Worm (Caenorhabditis elegans) whole organism, dauer: ENCODE measurements around the gene C08B6.11.

Source experiments
- unc-62 ChIP-seq: sonication (generic microtip); optimal IDR thresholded peaks from 2 replicates; lab custom pipeline; 2017; ENCODE audit warnings: missing biosample characterization, missing genetic modification reagents, missing genetic modification characterization

Gene C08B6.11

ce11 chrV:10090461-10090860 lies 16.9 kb upstream of the C08B6.11 start, which contains the start of gene R04B5.7:
TSS of gene R04B5.7 (minus strand) at chrV:10090561.
- no peak for TF ChIP-seq unc-62 (GFP tag; lab: Kevin White, UChicago)

DNA sequence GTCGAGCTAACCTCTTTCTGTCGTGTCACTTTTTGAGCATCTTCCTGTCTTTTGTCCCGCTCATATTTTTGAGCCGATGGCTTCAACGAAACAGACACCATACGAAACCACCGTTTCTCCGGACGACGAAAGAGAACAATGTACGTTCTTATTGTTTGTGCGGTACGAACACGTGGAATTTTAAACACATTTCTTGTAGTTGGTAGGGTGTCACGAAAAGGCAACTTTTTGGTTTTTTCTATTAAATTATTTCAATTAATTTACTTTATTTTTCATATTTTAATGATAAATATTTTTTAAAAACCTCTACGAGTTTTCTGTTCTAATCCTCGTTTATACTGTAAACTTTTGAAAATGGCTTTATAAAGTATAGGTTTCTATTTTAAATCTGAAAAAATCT lies 16.3 kb upstream of the C08B6.11 start, which contains the start of gene R04B5.11:
TSS of gene R04B5.11 (minus strand) at position 101 of the 400 bp plus-strand sequence.
- no peak for TF ChIP-seq unc-62 (GFP tag; lab: Kevin White, UChicago)

- no peak for TF ChIP-seq unc-62 (GFP tag; lab: Kevin White, UChicago)
Observed at ce11 chrV:10094374-10094773, 13.0 kb upstream of the C08B6.11 start, which contains the start of gene srd-49. TSS of gene srd-49 (plus strand) at chrV:10094674.

ce11 chrV:10096932-10097331 lies 10.5 kb upstream of the C08B6.11 start:
- TF ChIP-seq unc-62 (GFP tag; lab: Kevin White, UChicago), result no peak

- no peak for TF ChIP-seq unc-62 (GFP tag; lab: Kevin White, UChicago)
Observed at ce11 chrV:10098429-10098828, 9.0 kb upstream of the C08B6.11 start, which contains the start of gene ugt-47. TSS of gene ugt-47 (minus strand) at chrV:10098597.

ce11 chrV:10101916-10102315 lies 5.5 kb upstream of the C08B6.11 start, which contains the start of gene C08B6.14:
TSS of gene C08B6.14 (minus strand) at chrV:10102016.
- TF ChIP-seq unc-62 (GFP tag; lab: Kevin White, UChicago), result no peak

DNA sequence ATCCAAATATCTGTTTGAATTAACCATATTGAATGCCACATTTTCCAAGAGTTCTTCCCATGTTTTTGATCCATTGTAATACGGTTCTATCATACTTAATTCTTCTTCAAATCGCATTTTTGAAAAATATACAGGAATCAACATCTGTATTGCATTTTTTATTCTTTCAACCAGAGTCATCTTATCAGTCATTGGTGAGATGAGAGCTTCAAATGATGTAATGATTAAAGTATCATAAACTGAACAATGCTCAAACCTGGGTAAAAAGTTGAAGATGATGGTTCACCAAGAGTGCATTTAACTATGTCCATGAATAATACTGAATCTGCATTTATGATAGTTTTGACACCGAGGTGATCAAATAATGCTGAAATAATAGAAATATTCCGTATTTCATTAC lies 3.6 kb upstream of the C08B6.11 start:
- TF ChIP-seq unc-62 (GFP tag; lab: Kevin White, UChicago), result no peak

ce11 chrV:10104785-10105310 lies 2.6 kb upstream of the C08B6.11 start, which contains the start of gene ugt-17:
TSS of gene ugt-17 (minus strand) at chrV:10104964.
- no peak for TF ChIP-seq unc-62 (GFP tag; lab: Kevin White, UChicago)

DNA sequence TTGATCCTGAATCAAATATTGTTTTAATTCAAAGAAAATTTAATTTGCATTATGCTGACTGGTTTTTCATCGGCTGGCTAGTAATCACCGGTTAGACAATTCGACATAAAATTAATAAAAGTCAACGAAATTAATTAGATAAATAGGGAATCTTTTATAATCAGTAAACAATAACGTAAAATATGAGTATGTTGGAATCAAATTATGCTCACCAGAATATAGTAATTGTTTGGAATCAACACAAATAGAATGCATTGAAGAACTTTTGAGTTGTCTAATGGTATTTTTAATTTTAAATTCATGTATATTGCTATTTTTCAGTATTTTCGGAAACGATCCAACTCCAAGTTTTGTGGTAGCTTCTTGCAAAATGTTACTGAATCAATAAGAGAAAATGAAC lies 2.0 kb upstream of the C08B6.11 start, which contains the start of gene C08B6.2:
TSS of gene C08B6.2 (plus strand) at position 301 of the 400 bp plus-strand sequence.
- no peak for TF ChIP-seq unc-62 (GFP tag; lab: Kevin White, UChicago)

- no peak for TF ChIP-seq unc-62 (GFP tag; lab: Kevin White, UChicago)
Observed at ce11 chrV:10111129-10111528, 3.7 kb downstream of the C08B6.11 start.

ce11 chrV:10112187-10112586 lies 4.8 kb downstream of the C08B6.11 start, which contains the start of gene C08B6.3:
TSS of gene C08B6.3 (minus strand) at chrV:10112287.
- TF ChIP-seq unc-62 (GFP tag; lab: Kevin White, UChicago), result no peak

ce11 chrV:10114329-10114728 lies 6.9 kb downstream of the C08B6.11 start, which contains the start of gene cht-5:
TSS of gene cht-5 (plus strand) at chrV:10114629.
- no peak for TF ChIP-seq unc-62 (GFP tag; lab: Kevin White, UChicago)

DNA sequence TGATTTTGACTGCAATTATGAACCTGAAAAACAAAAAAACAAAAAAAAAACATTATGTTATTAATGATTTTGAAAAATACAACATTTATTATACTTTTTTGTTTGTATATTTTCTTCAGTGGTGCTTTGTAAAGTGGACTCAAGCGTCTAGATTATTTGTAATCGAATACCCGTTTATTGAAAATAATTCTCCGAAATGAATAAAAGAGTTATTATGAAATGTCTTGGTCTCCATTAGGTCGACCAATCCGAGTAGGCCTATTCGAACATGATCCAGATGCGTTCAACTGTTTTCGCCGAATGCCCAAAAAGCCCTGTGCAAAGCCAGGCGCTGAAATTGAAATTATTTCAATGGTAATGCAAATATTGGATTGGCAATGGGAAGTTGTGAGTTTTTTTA lies 10.1 kb downstream of the C08B6.11 start, which contains the start of gene C08B6.5:
TSS of gene C08B6.5 (plus strand) at position 301 of the 400 bp plus-strand sequence.
- TF ChIP-seq unc-62 (GFP tag; lab: Kevin White, UChicago), result no peak

DNA sequence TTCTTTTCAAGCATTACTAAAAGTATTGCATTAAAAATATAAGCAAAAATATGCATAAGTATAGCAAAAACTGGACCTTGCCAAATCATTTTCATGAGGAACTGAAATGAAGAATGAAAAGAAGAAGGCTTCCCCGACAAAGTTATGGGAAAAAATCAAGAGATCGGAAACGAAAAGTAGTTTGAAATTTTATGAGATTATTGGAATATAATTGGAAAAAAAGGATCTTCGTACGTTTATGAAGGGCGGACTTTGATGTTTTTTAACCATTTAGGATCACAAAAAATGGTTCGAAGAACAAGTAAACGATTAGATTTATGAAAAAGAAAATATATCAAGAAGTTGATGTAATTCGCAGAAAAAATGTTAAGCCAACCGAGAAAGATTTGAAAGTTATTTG lies 13.5 kb downstream of the C08B6.11 start, which contains the start of gene srxa-18:
TSS of gene srxa-18 (minus strand) at position 100 of the 400 bp plus-strand sequence.
- TF ChIP-seq unc-62 (GFP tag; lab: Kevin White, UChicago), result no peak

- TF ChIP-seq unc-62 (GFP tag; lab: Kevin White, UChicago), result no peak
Observed at ce11 chrV:10122670-10123069, 15.3 kb downstream of the C08B6.11 start, which contains the start of gene srxa-19. TSS of gene srxa-19 (minus strand) at chrV:10122770.

DNA sequence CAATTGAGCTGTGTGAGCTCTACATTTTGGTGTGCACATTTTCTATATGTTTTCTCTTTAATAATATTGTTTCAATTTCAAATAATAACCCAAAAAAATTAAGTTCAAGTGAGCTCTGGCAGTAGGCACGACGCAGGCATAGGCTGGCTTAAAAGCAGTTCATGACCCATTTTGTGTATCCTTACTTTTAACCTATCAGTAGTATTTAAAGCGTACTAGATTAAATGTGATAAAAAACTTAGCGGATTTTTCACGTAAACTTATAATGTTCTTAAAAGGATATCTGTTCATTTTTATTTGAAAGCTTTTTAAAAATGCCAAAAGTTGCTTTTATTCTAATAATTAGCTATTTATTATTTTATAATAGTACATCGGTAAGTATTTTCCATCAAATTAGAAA lies 15.9 kb downstream of the C08B6.11 start, which contains the start of gene C08B6.6:
TSS of gene C08B6.6 (plus strand) at position 301 of the 400 bp plus-strand sequence.
- TF ChIP-seq unc-62 (GFP tag; lab: Kevin White, UChicago), result no peak
